Worm (Caenorhabditis elegans): Measurements from ENCODE around the gene R02D5.9.
"Not testable (repeated sequence)": the region's sequence is repeated elsewhere in the genome, so short reads cannot be mapped to it uniquely, and the experiment has no call there.

R02D5.9 gene

ce11 chrV:14468196-14468874 lies 42.6 kb downstream of the R02D5.9 start, which contains the start of gene srz-97 (continued):
- TF ChIP-seq lin-13 (GFP tag; optimal IDR thresholded peaks at IDR 0.05) (no peak), snu-23 (GFP tag; optimal IDR thresholded peaks at IDR 0.05) (peak; percentile 66), nhr-85 (tag) (peak; percentile 90), unc-98 (GFP tag; IDR thresholded peaks at IDR 0.05) (no peak), xbp-1 (tag; optimal IDR thresholded peaks at IDR 0.05) (no peak), isw-1 (GFP tag; IDR thresholded peaks at IDR 0.05) (no peak), hpl-2 (GFP tag; optimal IDR thresholded peaks at IDR 0.05) (peak; percentile 17), swsn-7 (tag; optimal IDR thresholded peaks at IDR 0.05) (peak; percentile 58)

- TF ChIP-seq lir-3 (tag; optimal IDR thresholded peaks at IDR 0.05; ENCODE audit: poor library complexity): no peak
- TF ChIP-seq nhr-76 (tag; optimal IDR thresholded peaks at IDR 0.05): no peak
- TF ChIP-seq C16A3.4 (tag; optimal IDR thresholded peaks at IDR 0.05): no peak
- no peak for TF ChIP-seq nhr-19 (GFP tag; conservative IDR thresholded peaks at IDR 0.05)
- TF ChIP-seq unc-98 (GFP tag; IDR thresholded peaks at IDR 0.05): no peak
- no peak for TF ChIP-seq snu-23 (GFP tag; optimal IDR thresholded peaks at IDR 0.05)
- TF ChIP-seq efl-1 (optimal IDR thresholded peaks at IDR 0.05): no peak
- TF ChIP-seq efl-1 (GFP tag; optimal IDR thresholded peaks at IDR 0.05 in 1 of 2): no peak
- TF ChIP-seq ama-1 (optimal IDR thresholded peaks at IDR 0.05): no peak
- no peak for TF ChIP-seq C34B4.2 (tag; optimal IDR thresholded peaks at IDR 0.05)
- no peak for TF ChIP-seq swsn-7 (tag; optimal IDR thresholded peaks at IDR 0.05)
- TF ChIP-seq xbp-1 (tag; optimal IDR thresholded peaks at IDR 0.05): no peak
- no peak for TF ChIP-seq mep-1 (tag; optimal IDR thresholded peaks at IDR 0.05)
- TF ChIP-seq ceh-8 (GFP tag; optimal IDR thresholded peaks at IDR 0.05): no peak
- TF ChIP-seq zip-4 (GFP tag; optimal IDR thresholded peaks at IDR 0.05): no peak
- no peak for TF ChIP-seq aha-1 (tag; optimal IDR thresholded peaks at IDR 0.05)
- TF ChIP-seq jun-1 (tag; optimal IDR thresholded peaks at IDR 0.05): no peak
- TF ChIP-seq ceh-88 (GFP tag; IDR thresholded peaks at IDR 0.05): no peak
- TF ChIP-seq fos-1 (tag; optimal IDR thresholded peaks at IDR 0.05): no peak
Observed at ce11 chrV:14464368-14464767, 46.6 kb downstream of the R02D5.9 start, which contains the start of gene F08H9.4. TSS of gene F08H9.4 (minus strand) at chrV:14464428.

- TF ChIP-seq elt-2 (tag; optimal IDR thresholded peaks at IDR 0.05) (peak; percentile 85), nhr-90 (tag; optimal IDR thresholded peaks at IDR 0.05; ENCODE audit: poor library complexity) (peak; percentile 26), snpc-4 (tag; optimal IDR thresholded peaks at IDR 0.05) (peak; percentile 86), nhr-71 (tag; optimal IDR thresholded peaks at IDR 0.05) (peak; percentile 16), nhr-20 (tag; optimal IDR thresholded peaks at IDR 0.05) (peak; percentile 9), efl-1 (GFP tag; optimal IDR thresholded peaks at IDR 0.05 in 1 of 2) (peak in 1 of 2 experiments; percentile 84)
- TF ChIP-seq efl-1 (optimal IDR thresholded peaks at IDR 0.05): not testable (repeated sequence)
Observed at ce11 chrV:14463087-14463486, 47.8 kb downstream of the R02D5.9 start, which contains the start of gene F08H9.3. TSS of gene F08H9.3 (minus strand) at chrV:14463338.

DNA sequence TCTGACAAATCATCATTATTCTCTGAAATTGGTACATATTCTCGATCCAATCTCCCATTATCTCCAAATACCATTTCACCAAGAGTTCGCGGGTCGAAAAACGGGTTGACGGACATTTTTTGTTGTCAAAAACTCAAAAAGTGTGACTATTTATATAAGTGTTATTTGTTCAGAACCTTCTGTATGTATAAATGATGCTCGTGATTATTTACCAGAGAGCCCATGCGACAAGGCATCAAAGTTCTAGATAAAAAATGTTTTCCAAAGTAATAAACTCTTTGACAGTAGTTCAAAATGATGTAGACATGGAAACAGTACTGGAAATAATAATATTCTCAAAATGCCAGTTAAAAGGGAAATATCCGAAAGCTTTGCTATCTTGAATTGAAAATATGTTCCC lies 48.3 kb downstream of the R02D5.9 start:
- TF ChIP-seq ceh-8 (GFP tag; optimal IDR thresholded peaks at IDR 0.05) (no peak), skn-1 (tag; optimal IDR thresholded peaks at IDR 0.05) (peak; percentile 1)

DNA sequence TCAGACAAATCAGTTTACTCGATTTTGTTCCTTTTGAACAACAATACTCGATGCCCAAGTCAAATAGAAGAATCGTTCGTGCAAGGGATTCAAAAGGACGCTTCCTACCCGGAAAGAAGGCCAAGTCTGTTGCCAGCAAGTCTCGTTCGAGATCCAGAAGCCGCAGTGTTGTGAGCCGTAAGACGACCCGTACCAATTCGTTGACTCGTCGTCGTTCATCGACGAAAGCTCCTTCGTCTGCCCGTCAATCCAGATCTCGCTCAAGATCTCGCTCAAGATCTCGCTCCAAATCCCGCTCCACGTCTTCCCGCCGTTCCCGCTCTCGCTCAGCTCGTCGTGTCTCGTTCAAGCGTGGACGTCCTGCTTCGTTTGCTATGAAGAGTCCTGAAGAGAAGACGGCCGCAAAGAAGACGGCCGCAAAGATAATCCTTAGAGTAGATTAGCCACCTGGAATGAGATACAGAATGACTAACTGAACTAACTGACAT lies 50.3 kb downstream of the R02D5.9 start, which contains the start of gene F08H9.2:
F08H9.2 (plus strand) TSS at position 51 of the 488 bp plus-strand sequence.
- TF ChIP-seq C16A3.4 (tag; optimal IDR thresholded peaks at IDR 0.05) (no peak), alr-1 (tag; optimal IDR thresholded peaks at IDR 0.05; ENCODE audit: borderline replicate concordance) (no peak), lin-13 (GFP tag; optimal IDR thresholded peaks at IDR 0.05) (no peak), unc-86 (tag; optimal IDR thresholded peaks at IDR 0.05) (no peak), ceh-8 (GFP tag; optimal IDR thresholded peaks at IDR 0.05) (no peak), unc-30 (tag; optimal IDR thresholded peaks at IDR 0.05) (no peak)
